Worm (Caenorhabditis elegans) whole organism, L3 larva: ENCODE data around the gene F47G3.1.
A peak's percentile ranks its signal among the peaks of the same experiment; 100 is the strongest.

Experiments used
- ceh-9 ChIP-seq: sonication (generic microtip); optimal IDR thresholded peaks from 2 replicates; lab custom pipeline; 2018; ENCODE audit warnings: missing biosample characterization, missing genetic modification characterization
- elt-1 ChIP-seq: fragments of 150-350 bp; optimal IDR thresholded peaks from 2 replicates; lab custom pipeline; 2014; ENCODE audit warnings: missing biosample characterization, missing genetic modification characterization
- elt-2 ChIP-seq: sonication (generic microtip); optimal IDR thresholded peaks from 2 replicates; lab custom pipeline; 2016; ENCODE audit warnings: missing genetic modification reagents, mild to moderate bottlenecking, missing genetic modification characterization, missing compliant biosample characterization
- elt-3 ChIP-seq, 3 experiments: fragments of 150-350 bp in 1 of 3; sonication (generic microtip) in 2 of 3; optimal IDR thresholded peaks; 2 replicates in 2 of 3; 4 replicates in 1 of 3; lab custom pipeline; 2014 to 2017; ENCODE audit warnings: missing biosample characterization in 3 of 3, missing genetic modification characterization in 3 of 3
- hmg-11 ChIP-seq: sonication (generic microtip); optimal IDR thresholded peaks from 2 replicates; lab custom pipeline; 2016; ENCODE audit warnings: missing genetic modification characterization, missing compliant biosample characterization
- lin-15B ChIP-seq: fragments of 150-350 bp; optimal IDR thresholded peaks from 2 replicates; lab custom pipeline; 2014; ENCODE audit warnings: missing biosample characterization, missing genetic modification characterization
- nfya-1 ChIP-seq: sonication (generic microtip); optimal IDR thresholded peaks from 2 replicates; lab custom pipeline; 2017; ENCODE audit warnings: missing genetic modification characterization, mild to moderate bottlenecking, missing compliant biosample characterization, antibody characterized with exemption, moderate library complexity; ENCODE audit not compliant: insufficient read depth
- nhr-28 ChIP-seq: fragments of 150-350 bp; optimal IDR thresholded peaks from 2 replicates; lab custom pipeline; 2014; ENCODE audit warnings: missing biosample characterization, missing genetic modification characterization
- nhr-43 ChIP-seq: sonication (generic microtip); optimal IDR thresholded peaks from 2 replicates; lab custom pipeline; 2016; ENCODE audit warnings: mild to moderate bottlenecking, missing genetic modification characterization, missing compliant biosample characterization; ENCODE audit not compliant: poor library complexity, severe bottlenecking
- nhr-67 ChIP-seq: fragments of 150-350 bp; optimal IDR thresholded peaks from 2 replicates; lab custom pipeline; 2014; ENCODE audit warnings: missing biosample characterization, missing genetic modification characterization
- nhr-76 ChIP-seq: fragments of 150-350 bp; sonication (generic microtip); optimal IDR thresholded peaks from 5 replicates; lab custom pipeline; 2014; ENCODE audit warnings: missing biosample characterization, missing genetic modification characterization
- pha-4 ChIP-seq: fragments of 150-350 bp; optimal IDR thresholded peaks from 2 replicates; lab custom pipeline; 2014; ENCODE audit warnings: missing biosample characterization, missing genetic modification reagents, missing genetic modification characterization
- pqm-1 ChIP-seq: fragments of 150-350 bp; optimal IDR thresholded peaks from 2 replicates; lab custom pipeline; 2017; ENCODE audit warnings: missing biosample characterization, missing genetic modification characterization, inconsistent platforms
- sea-2 ChIP-seq: fragments of 150-350 bp; sonication (generic microtip); optimal IDR thresholded peaks from 4 replicates; lab custom pipeline; 2014; ENCODE audit warnings: missing biosample characterization, missing genetic modification reagents, missing genetic modification characterization
- skn-1 ChIP-seq: fragments of 150-350 bp; optimal IDR thresholded peaks from 2 replicates; lab custom pipeline; 2014; ENCODE audit warnings: missing biosample characterization, missing genetic modification characterization
- snpc-4 ChIP-seq: fragments of 150-350 bp; optimal IDR thresholded peaks from 2 replicates; lab custom pipeline; 2014; ENCODE audit warnings: missing biosample characterization, missing genetic modification characterization
- tbx-2 ChIP-seq: sonication (generic microtip); optimal IDR thresholded peaks from 2 replicates; lab custom pipeline; 2016; ENCODE audit warnings: mild to moderate bottlenecking, missing genetic modification characterization, missing compliant biosample characterization
- unc-39 ChIP-seq: sonication (generic microtip); optimal IDR thresholded peaks from 4 replicates; lab custom pipeline; 2017; ENCODE audit warnings: missing biosample characterization, missing genetic modification characterization
- ztf-11 ChIP-seq: fragments of 150-350 bp; optimal IDR thresholded peaks from 2 replicates; lab custom pipeline; 2014; ENCODE audit warnings: missing biosample characterization, missing genetic modification characterization
- ztf-4 ChIP-seq: fragments of 150-350 bp; optimal IDR thresholded peaks from 2 replicates; lab custom pipeline; 2014; ENCODE audit warnings: missing biosample characterization, missing genetic modification characterization

F47G3.1 gene

ce11 chrX:2438857-2439256 lies 53.3 kb downstream of the F47G3.1 start, which contains the start of gene gid-2:
TSS of gene gid-2 (minus strand) at chrX:2438957.
- TF ChIP-seq nhr-76 (tag; lab: Kevin White, UChicago) (no peak), hmg-11 (tag; lab: Kevin White, UChicago) (no peak), nhr-28 (tag; lab: Kevin White, UChicago) (no peak), sea-2 (no peak), unc-39 (tag; lab: Kevin White, UChicago) (no peak), ceh-9 (tag; lab: Kevin White, UChicago) (no peak), ztf-11 (no peak), nhr-43 (tag; lab: Kevin White, UChicago) (no peak), elt-1 (tag; lab: Kevin White, UChicago) (no peak), elt-3 (tag; optimal IDR thresholded peaks at IDR 0.05; lab: Kevin White, UChicago) (no peak), snpc-4 (tag; lab: Kevin White, UChicago) (no peak), ztf-4 (tag; lab: Kevin White, UChicago) (no peak), nhr-67 (tag; lab: Kevin White, UChicago) (no peak), lin-15B (tag; lab: Kevin White, UChicago) (no peak)

ce11 chrX:2439309-2439708 lies 53.8 kb downstream of the F47G3.1 start:
- no peak for TF ChIP-seq tbx-2 (tag; lab: Kevin White, UChicago)
- peak; percentile 6 for TF ChIP-seq nfya-1 (tag; lab: Kevin White, UChicago)

DNA sequence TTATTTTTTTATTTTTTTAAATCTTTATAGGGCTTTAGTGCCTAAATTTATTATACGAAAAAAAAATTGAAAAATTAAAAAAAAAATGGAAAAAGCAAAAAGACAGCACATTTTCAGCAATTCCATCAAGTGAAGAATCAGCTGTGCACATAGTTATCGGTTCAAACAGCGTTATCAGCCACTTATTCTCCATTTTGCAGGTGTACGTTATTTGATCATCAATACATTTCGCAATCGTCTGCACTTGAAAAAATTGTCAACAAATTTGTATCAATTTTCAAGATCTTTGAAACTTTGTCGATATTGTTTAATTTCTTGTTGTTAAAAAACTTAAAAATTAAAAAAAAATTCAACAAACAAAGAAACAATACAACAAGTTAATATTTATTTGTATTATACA lies 54.2 kb downstream of the F47G3.1 start:
- TF ChIP-seq elt-1 (tag; lab: Kevin White, UChicago) (no peak), elt-2 (tag; lab: Kevin White, UChicago) (peak; percentile 65), pqm-1 (tag; lab: Kevin White, UChicago) (peak; percentile 40), pha-4 (tag; lab: Kevin White, UChicago) (peak; percentile 41)

ce11 chrX:2441163-2441562 lies 55.6 kb downstream of the F47G3.1 start:
- no peak for TF ChIP-seq skn-1 (tag; lab: Kevin White, UChicago)
- no peak for TF ChIP-seq pqm-1 (tag; lab: Kevin White, UChicago)
